Worm (Caenorhabditis elegans) whole organism, mixed stage, embryonic: ENCODE measurements around the gene srg-50.

Source experiments
- M03D4.4 ChIP-seq: sonication (generic microtip); optimal IDR thresholded peaks from 2 replicates; lab custom pipeline; 2017; ENCODE audit warnings: mild to moderate bottlenecking, missing genetic modification characterization, missing compliant biosample characterization
- bed-3 ChIP-seq: fragments of 200-800 bp; sonication (Bioruptor generic); optimal IDR thresholded peaks from 3 replicates; lab custom pipeline; 2018; ENCODE audit warnings: mild to moderate bottlenecking, missing genetic modification characterization, moderate library complexity, missing compliant biosample characterization
- blmp-1 ChIP-seq: fragments of 150-350 bp; optimal IDR thresholded peaks from 2 replicates; lab custom pipeline; 2014; ENCODE audit warnings: missing biosample characterization, missing genetic modification characterization
- ceh-43 ChIP-seq: fragments of 200-800 bp; sonication (Bioruptor generic); optimal IDR thresholded peaks from 2 replicates; lab custom pipeline; 2018; ENCODE audit warnings: mild to moderate bottlenecking, missing genetic modification characterization, moderate library complexity, missing compliant biosample characterization
- ceh-83 ChIP-seq: fragments of 200-800 bp; sonication (Bioruptor generic); optimal IDR thresholded peaks from 2 replicates; lab custom pipeline; 2018; ENCODE audit warnings: mild to moderate bottlenecking, missing genetic modification characterization, missing compliant biosample characterization
- ces-1 ChIP-seq: fragments of 150-350 bp; optimal IDR thresholded peaks from 2 replicates; lab custom pipeline; 2014; ENCODE audit warnings: missing biosample characterization, missing genetic modification reagents, missing genetic modification characterization
- cnd-1 ChIP-seq: fragments of 200-800 bp; sonication (Bioruptor generic); optimal IDR thresholded peaks from 2 replicates; lab custom pipeline; 2018; ENCODE audit warnings: mild to moderate bottlenecking, missing genetic modification characterization, missing compliant biosample characterization
- elt-1 ChIP-seq: sonication (generic microtip); optimal IDR thresholded peaks from 2 replicates; lab custom pipeline; 2017; ENCODE audit warnings: missing genetic modification characterization, mild to moderate bottlenecking, missing compliant biosample characterization, antibody characterized with exemption, moderate library complexity, borderline replicate concordance; ENCODE audit not compliant: insufficient read depth
- elt-3 ChIP-seq: fragments of 150-350 bp; optimal IDR thresholded peaks from 2 replicates; lab custom pipeline; 2014; ENCODE audit warnings: missing biosample characterization, missing genetic modification characterization
- flh-1 ChIP-seq: fragments of 200-800 bp; sonication (Bioruptor generic); optimal IDR thresholded peaks from 2 replicates; lab custom pipeline; 2018; ENCODE audit warnings: mild to moderate bottlenecking, missing genetic modification characterization, moderate library complexity, missing compliant biosample characterization
- ham-2 ChIP-seq: fragments of 200-800 bp; sonication (Bioruptor generic); optimal IDR thresholded peaks from 2 replicates; lab custom pipeline; 2018; ENCODE audit warnings: mild to moderate bottlenecking, missing genetic modification characterization, missing compliant biosample characterization
- hlh-1 ChIP-seq: fragments of 150-350 bp; optimal IDR thresholded peaks from 2 replicates; lab custom pipeline; 2014; ENCODE audit warnings: missing biosample characterization, missing genetic modification reagents, missing genetic modification characterization
- lin-13 ChIP-seq: fragments of 150-350 bp; optimal IDR thresholded peaks from 2 replicates; lab custom pipeline; 2014; ENCODE audit warnings: missing biosample characterization, missing genetic modification characterization
- lsy-2 ChIP-seq: fragments of 150-350 bp; optimal IDR thresholded peaks from 2 replicates; lab custom pipeline; 2014; ENCODE audit warnings: missing biosample characterization, missing genetic modification characterization
- mab-5 ChIP-seq: fragments of 150-350 bp; optimal IDR thresholded peaks from 2 replicates; lab custom pipeline; 2014; ENCODE audit warnings: missing biosample characterization, missing genetic modification characterization
- mep-1 ChIP-seq: fragments of 150-350 bp; optimal IDR thresholded peaks from 2 replicates; lab custom pipeline; 2017; ENCODE audit warnings: missing biosample characterization, missing genetic modification reagents, missing genetic modification characterization, inconsistent platforms
- nhr-12 ChIP-seq: fragments of 150-350 bp; optimal IDR thresholded peaks from 2 replicates; lab custom pipeline; 2014; ENCODE audit warnings: missing biosample characterization, missing genetic modification characterization
- nhr-2 ChIP-seq: fragments of 150-350 bp; optimal IDR thresholded peaks from 2 replicates; lab custom pipeline; 2014; ENCODE audit warnings: missing biosample characterization, missing genetic modification characterization
- nhr-28 ChIP-seq: fragments of 150-350 bp; optimal IDR thresholded peaks from 2 replicates; lab custom pipeline; 2014; ENCODE audit warnings: missing biosample characterization, missing genetic modification characterization
- pha-4 ChIP-seq: fragments of 150-350 bp; optimal IDR thresholded peaks from 2 replicates; lab custom pipeline; 2018; ENCODE audit warnings: missing biosample characterization, missing genetic modification reagents, missing genetic modification characterization
- sem-2 ChIP-seq: fragments of 200-800 bp; sonication (Bioruptor generic); optimal IDR thresholded peaks from 2 replicates; lab custom pipeline; 2018; ENCODE audit warnings: mild to moderate bottlenecking, missing genetic modification characterization, missing compliant biosample characterization
- sptf-1 ChIP-seq: sonication (generic microtip); optimal IDR thresholded peaks from 2 replicates; lab custom pipeline; 2017; ENCODE audit warnings: mild to moderate bottlenecking, missing genetic modification characterization, moderate library complexity, missing compliant biosample characterization
- tbx-8 ChIP-seq: fragments of 200-800 bp; sonication (Bioruptor generic); optimal IDR thresholded peaks from 2 replicates; lab custom pipeline; 2018; ENCODE audit warnings: mild to moderate bottlenecking, missing genetic modification characterization, moderate library complexity, missing compliant biosample characterization
- unc-120 ChIP-seq: sonication (generic microtip); optimal IDR thresholded peaks from 2 replicates; lab custom pipeline; 2017; ENCODE audit warnings: missing genetic modification characterization, missing compliant biosample characterization; ENCODE audit not compliant: poor library complexity, severe bottlenecking
- unc-39 ChIP-seq: fragments of 150-350 bp; optimal IDR thresholded peaks from 2 replicates; lab custom pipeline; 2014; ENCODE audit warnings: missing biosample characterization, missing genetic modification characterization
- ztf-11 ChIP-seq: fragments of 150-350 bp; optimal IDR thresholded peaks from 2 replicates; lab custom pipeline; 2014; ENCODE audit warnings: missing biosample characterization, missing genetic modification characterization

The srg-50 gene

DNA sequence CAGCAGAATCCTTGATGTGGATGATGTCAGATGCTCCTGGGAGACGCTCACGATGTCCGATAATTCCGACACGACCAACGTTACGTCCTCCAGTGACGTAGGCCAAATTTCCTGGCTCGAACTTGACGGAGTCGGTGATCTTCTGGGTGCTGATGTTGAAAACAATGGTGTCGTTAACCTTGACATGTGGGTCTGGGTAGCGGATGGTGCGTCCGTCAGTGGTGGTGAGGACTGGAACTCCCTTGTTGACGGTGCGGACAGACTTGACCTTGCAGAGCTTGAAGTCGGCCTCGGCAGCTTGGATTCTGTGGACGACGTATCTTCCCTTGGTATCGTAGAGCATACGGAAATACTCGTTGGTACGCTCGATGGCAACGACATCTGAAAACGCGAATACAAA, 9.0 kb upstream of the srg-50 start:
- TF ChIP-seq blmp-1 (tag; lab: Kevin White, UChicago) = no peak
- no peak for TF ChIP-seq sptf-1

DNA sequence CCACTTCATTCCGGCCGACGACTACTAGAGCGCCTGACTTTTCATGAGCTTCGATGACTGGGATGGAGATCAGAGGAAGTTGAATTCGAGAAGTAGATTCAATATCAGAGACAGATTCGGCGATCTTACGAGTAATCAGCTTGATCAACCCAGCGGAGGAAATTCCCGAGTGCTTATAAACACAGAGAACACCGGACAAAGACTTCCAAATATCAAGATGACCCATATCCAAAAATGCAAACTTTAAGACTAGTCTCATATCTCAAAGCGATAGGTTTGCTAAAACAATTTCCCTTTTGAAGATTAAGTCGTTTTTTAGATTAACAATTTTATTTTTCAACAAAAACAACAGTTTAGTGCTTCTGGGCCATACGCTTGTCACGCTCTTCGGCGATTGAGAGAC, 8.4 kb upstream of the srg-50 start, which contains the start of gene Y43B11AR.3:
Y43B11AR.3 (minus strand) TSS at position 335 of the 403 bp plus-strand sequence.
- TF ChIP-seq bed-3 (GFP tag; lab: Kevin White, UChicago) (no peak), elt-1 (tag; lab: Kevin White, UChicago) (no peak), mep-1 (tag; lab: Kevin White, UChicago) (no peak), ham-2 (GFP tag; lab: Kevin White, UChicago) (no peak), unc-39 (no peak), sem-2 (GFP tag; lab: Kevin White, UChicago) (no peak), hlh-1 (tag; lab: Kevin White, UChicago) (no peak), tbx-8 (GFP tag; lab: Kevin White, UChicago) (no peak), lsy-2 (tag; lab: Kevin White, UChicago) (no peak), nhr-28 (no peak), blmp-1 (tag; lab: Kevin White, UChicago) (no peak), ztf-11 (no peak), nhr-2 (tag; lab: Kevin White, UChicago) (no peak), M03D4.4 (tag; lab: Kevin White, UChicago) (no peak), sptf-1 (no peak), flh-1 (GFP tag; lab: Kevin White, UChicago) (no peak), elt-3 (no peak), ceh-43 (GFP tag; lab: Kevin White, UChicago) (no peak), mab-5 (tag; lab: Kevin White, UChicago) (no peak), ceh-83 (GFP tag; lab: Kevin White, UChicago) (no peak)
- TF ChIP-seq, all 35 proteins: peak for 0

DNA sequence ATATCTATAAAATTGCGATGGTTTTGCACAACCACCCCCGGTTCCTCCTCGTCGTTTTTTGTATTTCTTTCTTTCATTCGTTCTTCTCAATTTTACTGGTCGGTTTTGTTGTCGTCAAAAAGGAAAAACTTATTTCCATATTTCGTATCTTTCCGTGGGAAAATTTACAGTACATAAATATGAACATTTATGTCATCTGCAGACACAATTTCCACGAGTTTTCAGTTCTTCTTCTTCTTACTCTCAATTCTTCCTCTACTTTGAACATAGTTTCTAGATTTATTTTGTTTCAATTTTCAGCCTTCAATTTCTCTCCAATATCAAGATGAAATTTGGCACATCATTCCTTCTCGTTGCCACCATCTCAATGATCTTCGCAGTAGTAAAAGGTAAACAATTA, 6.3 kb upstream of the srg-50 start, which contains the start of gene Y43B11AR.1:
Y43B11AR.1 (plus strand) TSS at position 301 of the 400 bp plus-strand sequence.
- TF ChIP-seq tbx-8 (GFP tag; lab: Kevin White, UChicago) (no peak), ceh-83 (GFP tag; lab: Kevin White, UChicago) (no peak)
- TF ChIP-seq, all 35 proteins: peak for 0

DNA sequence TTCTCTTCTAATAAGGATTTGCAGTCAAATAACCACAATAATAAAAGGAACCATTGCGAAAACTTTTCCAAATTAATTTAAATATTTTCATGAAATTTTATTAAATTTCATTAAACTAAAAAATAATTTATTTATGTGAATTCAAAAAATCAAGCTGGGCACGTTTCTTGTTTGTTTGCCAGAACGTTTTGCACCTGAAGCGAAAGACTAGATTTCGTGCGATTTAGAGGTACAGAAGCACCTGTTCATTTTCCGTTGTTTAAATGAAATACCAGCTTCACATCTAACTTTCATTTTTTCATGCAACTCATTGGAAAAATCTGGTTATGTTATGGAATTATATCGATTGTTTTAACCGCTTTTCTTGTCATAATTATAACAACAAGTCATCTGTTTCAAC, 2.9 kb downstream of the srg-50 start, which contains the start of gene srg-48:
srg-48 (plus strand) TSS at position 301 of the 400 bp plus-strand sequence.
- no peak for TF ChIP-seq flh-1 (GFP tag; lab: Kevin White, UChicago)
- no peak for TF ChIP-seq ztf-11
- no peak for TF ChIP-seq ham-2 (GFP tag; lab: Kevin White, UChicago)
- no peak for TF ChIP-seq lsy-2 (tag; lab: Kevin White, UChicago)

DNA sequence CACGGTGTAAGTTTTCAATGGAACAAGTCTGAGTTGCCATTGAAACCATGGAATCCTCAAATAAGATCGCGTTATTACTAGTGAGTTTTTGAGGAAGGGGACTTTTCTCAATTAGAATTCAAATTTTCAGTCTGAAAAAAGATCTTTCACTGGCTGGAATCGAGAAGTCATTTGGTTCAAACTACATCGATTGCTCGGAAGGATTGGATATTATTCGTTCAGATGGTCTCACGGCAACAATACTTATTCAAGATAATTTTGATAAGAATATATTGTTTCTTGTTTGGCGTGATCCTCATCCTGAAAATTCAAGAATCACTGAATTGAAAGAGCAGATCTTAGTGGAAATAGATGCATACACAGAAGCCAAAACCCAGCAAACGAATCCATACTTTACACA, 7.5 kb downstream of the srg-50 start:
- TF ChIP-seq cnd-1 (no peak), blmp-1 (tag; lab: Kevin White, UChicago) (no peak), M03D4.4 (tag; lab: Kevin White, UChicago) (no peak), unc-39 (no peak), elt-1 (tag; lab: Kevin White, UChicago) (no peak), sptf-1 (no peak), tbx-8 (GFP tag; lab: Kevin White, UChicago) (no peak), mab-5 (tag; lab: Kevin White, UChicago) (no peak), pha-4 (tag; lab: Kevin White, UChicago) (no peak), lsy-2 (tag; lab: Kevin White, UChicago) (no peak), nhr-12 (tag; lab: Kevin White, UChicago) (no peak), sem-2 (GFP tag; lab: Kevin White, UChicago) (no peak)

DNA sequence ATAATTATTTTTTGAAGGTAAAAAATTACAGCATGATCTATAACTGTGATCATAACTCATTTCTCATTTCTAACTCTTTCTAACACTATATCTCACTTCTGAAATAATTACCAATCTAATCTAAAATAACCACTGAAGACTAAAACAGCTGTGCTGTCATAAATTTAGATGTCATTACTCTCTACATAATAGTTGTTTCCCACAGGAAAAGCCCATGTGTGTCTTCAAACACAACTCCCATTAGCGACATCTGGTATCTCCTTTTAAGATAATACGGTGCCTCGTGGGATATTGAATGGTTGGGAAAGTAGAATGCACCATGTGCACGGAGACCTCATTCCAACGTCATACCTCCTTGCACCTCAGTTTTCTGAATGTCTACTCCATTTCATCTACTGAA, 9.9 kb downstream of the srg-50 start, which contains the start of gene Y43B11AL.1:
Y43B11AL.1 (plus strand) TSS at position 301 of the 400 bp plus-strand sequence.
- TF ChIP-seq unc-120 (tag; lab: Kevin White, UChicago) = no peak
- no peak for TF ChIP-seq lin-13
- no peak for TF ChIP-seq blmp-1 (tag; lab: Kevin White, UChicago)
- no peak for TF ChIP-seq cnd-1
- TF ChIP-seq elt-3 = no peak
- no peak for TF ChIP-seq bed-3 (GFP tag; lab: Kevin White, UChicago)
- no peak for TF ChIP-seq mab-5 (tag; lab: Kevin White, UChicago)
- TF ChIP-seq ces-1 (GFP tag; lab: Kevin White, UChicago) = no peak
- TF ChIP-seq, all 35 proteins: peak for 0
